Fruit fly (Drosophila melanogaster): ENCODE results near the gene Dysb.
A peak's percentile ranks its signal among the peaks of the same experiment; 100 is the strongest.

Dysb gene

dm6 chr3L:18867521-18867920, at the start of gene Dysb (continued):
- TF ChIP-seq CG17328 (GFP tag; IDR thresholded peaks at IDR 0.05) (peak; percentile 94), CG9437 (GFP tag; optimal IDR thresholded peaks at IDR 0.05) (peak; percentile 69), CG7786 (GFP tag; optimal IDR thresholded peaks at IDR 0.05) (peak; percentile 50), Hr3 (GFP tag; optimal IDR thresholded peaks at IDR 0.05) (peak; percentile 83), unc-4 (GFP tag; IDR thresholded peaks at IDR 0.05; ENCODE audit: partially characterized antibody) (peak; percentile 24; the same call in 1 of the 2 replicates), rib (GFP tag; IDR thresholded peaks at IDR 0.05) (peak; percentile 81), wor (GFP tag; IDR thresholded peaks at IDR 0.05) (peak; percentile 43; the same call in 1 of the 2 replicates), CG15696 (tag; optimal IDR thresholded peaks at IDR 0.05) (peak; percentile 67), Mad (GFP tag; optimal IDR thresholded peaks at IDR 0.05) (peak; percentile 63), MBD-R2 (GFP tag; IDR thresholded peaks at IDR 0.05) (peak; percentile 77), CG15479 (GFP tag; optimal IDR thresholded peaks at IDR 0.05) (no peak), Dbx (GFP tag; IDR thresholded peaks at IDR 0.05) (peak; percentile 92), CHES-1-like (GFP tag; optimal IDR thresholded peaks at IDR 0.05) (peak; percentile 53), Atf6 (GFP tag; IDR thresholded peaks at IDR 0.05) (peak; percentile 93), hbn (GFP tag; IDR thresholded peaks at IDR 0.05; ENCODE audit: partially characterized antibody) (0 out of 2 replicates have a peak, but pooled peaks have one; percentile 34), Jarid2 (GFP tag; optimal IDR thresholded peaks at IDR 0.05) (peak; percentile 51), zen2 (GFP tag; IDR thresholded peaks at IDR 0.05; ENCODE audit: partially characterized antibody) (no peak), D (optimal IDR thresholded peaks at IDR 0.05) (no peak), D (GFP tag; optimal IDR thresholded peaks at IDR 0.05) (peak; percentile 80), CG7839 (tag; optimal IDR thresholded peaks at IDR 0.05) (peak; percentile 90), nmo (GFP tag; optimal IDR thresholded peaks at IDR 0.05) (peak; percentile 80), CG7372 (GFP tag; IDR thresholded peaks at IDR 0.05) (peak; percentile 83), emc (GFP tag; optimal IDR thresholded peaks at IDR 0.05) (no peak), Lhr (GFP tag; optimal IDR thresholded peaks at IDR 0.05) (peak; percentile 22), CG2889 (GFP tag; IDR thresholded peaks at IDR 0.05) (peak; percentile 76), Drgx (GFP tag; IDR thresholded peaks at IDR 0.05) (peak; percentile 92), fd102C (GFP tag; optimal IDR thresholded peaks at IDR 0.05) (peak; percentile 41), CG30431 (GFP tag; optimal IDR thresholded peaks at IDR 0.05) (peak; percentile 59), CG10543 (GFP tag; optimal IDR thresholded peaks at IDR 0.05) (peak; percentile 83), CG11085 (GFP tag; IDR thresholded peaks at IDR 0.05) (no peak; the same call in none of the 2 replicates), CG11093 (GFP tag; IDR thresholded peaks at IDR 0.05) (peak; percentile 63; the same call in 1 of the 3 replicates), sens (GFP tag) (peak; percentile 97), CG10462 (GFP tag; optimal IDR thresholded peaks at IDR 0.05) (peak; percentile 45), corto (GFP tag; optimal IDR thresholded peaks at IDR 0.05) (no peak), CG12942 (GFP tag; optimal IDR thresholded peaks at IDR 0.05) (peak; percentile 73), Ets97D (GFP tag; optimal IDR thresholded peaks at IDR 0.05) (peak; percentile 33), run (tag; optimal IDR thresholded peaks at IDR 0.05) (peak; percentile 76), seq (GFP tag; IDR thresholded peaks at IDR 0.05) (peak; percentile 90), Adf1 (GFP tag; IDR thresholded peaks at IDR 0.05) (peak; percentile 60), CG8944 (GFP tag; optimal IDR thresholded peaks at IDR 0.05) (peak; percentile 34), Neu2 (GFP tag; optimal IDR thresholded peaks at IDR 0.05; ENCODE audit: borderline replicate concordance) (no peak), CG43689 (GFP tag; IDR thresholded peaks at IDR 0.05) (peak; percentile 67; the same call in 1 of the 2 replicates), CG12071 (GFP tag; optimal IDR thresholded peaks at IDR 0.05) (peak; percentile 79), Asciz (GFP tag; optimal IDR thresholded peaks at IDR 0.05) (peak; percentile 91), CG3163 (GFP tag; optimal IDR thresholded peaks at IDR 0.05) (peak; percentile 12), btn (GFP tag; optimal IDR thresholded peaks at IDR 0.05) (no peak), CG11560 (tag; IDR thresholded peaks at IDR 0.05) (peak; percentile 35; the same call in 1 of the 3 replicates), CG8924 (tag; optimal IDR thresholded peaks at IDR 0.05) (peak; percentile 91), D19A (tag; optimal IDR thresholded peaks at IDR 0.05) (peak; percentile 99), eyg (GFP tag; optimal IDR thresholded peaks at IDR 0.05) (peak; percentile 46), hth (optimal IDR thresholded peaks at IDR 0.05) (no peak), H2.0 (GFP tag; IDR thresholded peaks at IDR 0.05) (peak; percentile 89)
